Worm (Caenorhabditis elegans) whole organism, mixed stage, embryonic: Measurements from ENCODE around the gene timm-17B.2.

Source experiments
- M03D4.4 ChIP-seq: sonication (generic microtip); optimal IDR thresholded peaks from 2 replicates; lab custom pipeline; 2017; ENCODE audit warnings: mild to moderate bottlenecking, missing genetic modification characterization, missing compliant biosample characterization
- bed-3 ChIP-seq: fragments of 200-800 bp; sonication (Bioruptor generic); optimal IDR thresholded peaks from 3 replicates; lab custom pipeline; 2018; ENCODE audit warnings: mild to moderate bottlenecking, missing genetic modification characterization, moderate library complexity, missing compliant biosample characterization
- blmp-1 ChIP-seq: fragments of 150-350 bp; optimal IDR thresholded peaks from 2 replicates; lab custom pipeline; 2014; ENCODE audit warnings: missing biosample characterization, missing genetic modification characterization
- ceh-39 ChIP-seq: fragments of 150-350 bp; optimal IDR thresholded peaks from 2 replicates; lab custom pipeline; 2014; ENCODE audit warnings: missing biosample characterization, missing genetic modification characterization
- ceh-43 ChIP-seq: fragments of 200-800 bp; sonication (Bioruptor generic); optimal IDR thresholded peaks from 2 replicates; lab custom pipeline; 2018; ENCODE audit warnings: mild to moderate bottlenecking, missing genetic modification characterization, moderate library complexity, missing compliant biosample characterization
- ceh-83 ChIP-seq: fragments of 200-800 bp; sonication (Bioruptor generic); optimal IDR thresholded peaks from 2 replicates; lab custom pipeline; 2018; ENCODE audit warnings: mild to moderate bottlenecking, missing genetic modification characterization, missing compliant biosample characterization
- ces-1 ChIP-seq: fragments of 150-350 bp; optimal IDR thresholded peaks from 2 replicates; lab custom pipeline; 2014; ENCODE audit warnings: missing biosample characterization, missing genetic modification reagents, missing genetic modification characterization
- cnd-1 ChIP-seq: fragments of 200-800 bp; sonication (Bioruptor generic); optimal IDR thresholded peaks from 2 replicates; lab custom pipeline; 2018; ENCODE audit warnings: mild to moderate bottlenecking, missing genetic modification characterization, missing compliant biosample characterization
- drap-1 ChIP-seq: fragments of 200-800 bp; sonication (Bioruptor generic); optimal IDR thresholded peaks from 3 replicates; lab custom pipeline; 2018; ENCODE audit warnings: mild to moderate bottlenecking, missing genetic modification characterization, missing compliant biosample characterization
- elt-1 ChIP-seq: sonication (generic microtip); optimal IDR thresholded peaks from 2 replicates; lab custom pipeline; 2017; ENCODE audit warnings: missing genetic modification characterization, mild to moderate bottlenecking, missing compliant biosample characterization, antibody characterized with exemption, moderate library complexity, borderline replicate concordance; ENCODE audit not compliant: insufficient read depth
- elt-3 ChIP-seq: fragments of 150-350 bp; optimal IDR thresholded peaks from 2 replicates; lab custom pipeline; 2014; ENCODE audit warnings: missing biosample characterization, missing genetic modification characterization
- flh-1 ChIP-seq: fragments of 200-800 bp; sonication (Bioruptor generic); optimal IDR thresholded peaks from 2 replicates; lab custom pipeline; 2018; ENCODE audit warnings: mild to moderate bottlenecking, missing genetic modification characterization, moderate library complexity, missing compliant biosample characterization
- ham-2 ChIP-seq: fragments of 200-800 bp; sonication (Bioruptor generic); optimal IDR thresholded peaks from 2 replicates; lab custom pipeline; 2018; ENCODE audit warnings: mild to moderate bottlenecking, missing genetic modification characterization, missing compliant biosample characterization
- hlh-1 ChIP-seq: fragments of 150-350 bp; optimal IDR thresholded peaks from 2 replicates; lab custom pipeline; 2014; ENCODE audit warnings: missing biosample characterization, missing genetic modification reagents, missing genetic modification characterization
- lin-13 ChIP-seq: fragments of 150-350 bp; optimal IDR thresholded peaks from 2 replicates; lab custom pipeline; 2014; ENCODE audit warnings: missing biosample characterization, missing genetic modification characterization
- lin-32 ChIP-seq: fragments of 200-800 bp; sonication (Bioruptor generic); optimal IDR thresholded peaks from 2 replicates; lab custom pipeline; 2018; ENCODE audit warnings: mild to moderate bottlenecking, missing genetic modification characterization, missing compliant biosample characterization
- lsy-2 ChIP-seq: fragments of 150-350 bp; optimal IDR thresholded peaks from 2 replicates; lab custom pipeline; 2014; ENCODE audit warnings: missing biosample characterization, missing genetic modification characterization
- mab-5 ChIP-seq: fragments of 150-350 bp; optimal IDR thresholded peaks from 2 replicates; lab custom pipeline; 2014; ENCODE audit warnings: missing biosample characterization, missing genetic modification characterization
- mep-1 ChIP-seq: fragments of 150-350 bp; optimal IDR thresholded peaks from 2 replicates; lab custom pipeline; 2017; ENCODE audit warnings: missing biosample characterization, missing genetic modification reagents, missing genetic modification characterization, inconsistent platforms
- mls-2 ChIP-seq: sonication (generic microtip); optimal IDR thresholded peaks from 2 replicates; lab custom pipeline; 2016; ENCODE audit warnings: mild to moderate bottlenecking, missing genetic modification characterization, moderate library complexity, missing compliant biosample characterization
- nhr-12 ChIP-seq: fragments of 150-350 bp; optimal IDR thresholded peaks from 2 replicates; lab custom pipeline; 2014; ENCODE audit warnings: missing biosample characterization, missing genetic modification characterization
- nhr-2 ChIP-seq: fragments of 150-350 bp; optimal IDR thresholded peaks from 2 replicates; lab custom pipeline; 2014; ENCODE audit warnings: missing biosample characterization, missing genetic modification characterization
- nhr-237 ChIP-seq: fragments of 150-350 bp; optimal IDR thresholded peaks from 2 replicates; lab custom pipeline; 2014; ENCODE audit warnings: missing biosample characterization, missing genetic modification characterization
- nhr-28 ChIP-seq: fragments of 150-350 bp; optimal IDR thresholded peaks from 2 replicates; lab custom pipeline; 2014; ENCODE audit warnings: missing biosample characterization, missing genetic modification characterization
- nhr-76 ChIP-seq: sonication (generic microtip); optimal IDR thresholded peaks from 2 replicates; lab custom pipeline; 2017; ENCODE audit warnings: missing biosample characterization, missing genetic modification characterization
- pha-4 ChIP-seq: fragments of 150-350 bp; optimal IDR thresholded peaks from 2 replicates; lab custom pipeline; 2018; ENCODE audit warnings: missing biosample characterization, missing genetic modification reagents, missing genetic modification characterization
- sem-2 ChIP-seq: fragments of 200-800 bp; sonication (Bioruptor generic); optimal IDR thresholded peaks from 2 replicates; lab custom pipeline; 2018; ENCODE audit warnings: mild to moderate bottlenecking, missing genetic modification characterization, missing compliant biosample characterization
- snpc-4 ChIP-seq: fragments of 150-350 bp; optimal IDR thresholded peaks from 2 replicates; lab custom pipeline; 2014; ENCODE audit warnings: missing biosample characterization, missing genetic modification characterization
- sptf-1 ChIP-seq: sonication (generic microtip); optimal IDR thresholded peaks from 2 replicates; lab custom pipeline; 2017; ENCODE audit warnings: mild to moderate bottlenecking, missing genetic modification characterization, moderate library complexity, missing compliant biosample characterization
- tbx-8 ChIP-seq: fragments of 200-800 bp; sonication (Bioruptor generic); optimal IDR thresholded peaks from 2 replicates; lab custom pipeline; 2018; ENCODE audit warnings: mild to moderate bottlenecking, missing genetic modification characterization, moderate library complexity, missing compliant biosample characterization
- unc-120 ChIP-seq: sonication (generic microtip); optimal IDR thresholded peaks from 2 replicates; lab custom pipeline; 2017; ENCODE audit warnings: missing genetic modification characterization, missing compliant biosample characterization; ENCODE audit not compliant: poor library complexity, severe bottlenecking
- unc-39 ChIP-seq: fragments of 150-350 bp; optimal IDR thresholded peaks from 2 replicates; lab custom pipeline; 2014; ENCODE audit warnings: missing biosample characterization, missing genetic modification characterization
- unc-62 ChIP-seq: fragments of 150-350 bp; optimal IDR thresholded peaks from 2 replicates; lab custom pipeline; 2014; ENCODE audit warnings: missing biosample characterization, missing genetic modification reagents, missing genetic modification characterization
- zip-8 ChIP-seq: fragments of 150-350 bp; optimal IDR thresholded peaks from 2 replicates; lab custom pipeline; 2014; ENCODE audit warnings: missing biosample characterization, missing genetic modification characterization
- ztf-11 ChIP-seq: fragments of 150-350 bp; optimal IDR thresholded peaks from 2 replicates; lab custom pipeline; 2014; ENCODE audit warnings: missing biosample characterization, missing genetic modification characterization

The timm-17B.2 gene

ce11 chrIV:8366295-8366694, 30.2 kb upstream of the timm-17B.2 start, which contains the start of gene aagr-1:
TSS of gene aagr-1 (plus strand) at chrIV:8366521.
- TF ChIP-seq drap-1 (GFP tag; lab: Kevin White, UChicago) (no peak), ztf-11 (no peak), mab-5 (tag; lab: Kevin White, UChicago) (no peak), M03D4.4 (tag; lab: Kevin White, UChicago) (no peak), nhr-76 (tag; lab: Kevin White, UChicago) (no peak), unc-62 (GFP tag; lab: Kevin White, UChicago) (no peak)

DNA sequence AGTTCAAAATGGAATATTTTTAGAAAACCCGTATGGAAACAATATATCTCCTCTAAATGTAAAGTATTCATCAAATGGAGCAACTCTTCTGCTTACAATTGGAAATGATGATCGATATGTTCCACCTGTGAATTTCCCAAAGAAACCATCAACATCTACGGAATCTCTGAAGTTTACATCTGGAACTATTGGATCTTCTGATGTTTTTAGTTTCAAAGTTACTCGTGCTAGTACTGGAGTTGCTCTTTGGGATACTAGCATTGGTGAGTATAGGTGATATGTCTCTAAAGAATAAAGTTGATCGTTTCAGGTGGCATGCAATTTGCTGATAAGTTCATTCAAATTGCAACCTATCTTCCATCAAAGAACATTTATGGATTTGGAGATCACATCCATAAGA, 28.6 kb upstream of the timm-17B.2 start:
- TF ChIP-seq flh-1 (GFP tag; lab: Kevin White, UChicago): no peak

DNA sequence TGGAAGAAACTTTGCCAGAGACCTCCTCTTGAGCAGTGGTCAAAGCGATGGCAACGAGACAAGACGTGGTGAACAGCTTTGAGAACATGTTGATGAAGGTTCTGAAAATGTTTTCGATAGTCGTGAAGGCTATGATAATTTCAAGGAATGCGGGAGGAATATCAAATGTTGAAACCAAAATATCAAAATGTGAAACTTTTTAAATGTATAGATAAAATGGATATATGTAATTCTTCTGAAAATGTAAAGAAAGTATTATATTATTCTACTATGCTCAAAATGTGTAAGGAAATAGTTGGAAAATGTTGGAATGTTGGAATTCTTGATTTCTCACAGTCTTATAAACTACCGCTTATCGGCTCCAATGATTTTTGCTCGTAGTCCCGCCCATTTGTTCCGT, 27.3 kb upstream of the timm-17B.2 start, which contains the start of gene D2096.6:
D2096.6 (minus strand) TSS at position 101 of the 400 bp plus-strand sequence.
- TF ChIP-seq lin-13 (no peak), tbx-8 (GFP tag; lab: Kevin White, UChicago) (no peak), unc-62 (GFP tag; lab: Kevin White, UChicago) (no peak)

- TF ChIP-seq snpc-4 (tag; lab: Kevin White, UChicago) (no peak), elt-3 (tag; lab: Kevin White, UChicago) (no peak), mab-5 (tag; lab: Kevin White, UChicago) (no peak), ztf-11 (peak; percentile 4), nhr-28 (tag; lab: Kevin White, UChicago) (peak; percentile 54), cnd-1 (peak; percentile 95), nhr-76 (tag; lab: Kevin White, UChicago) (no peak), sem-2 (GFP tag; lab: Kevin White, UChicago) (peak; percentile 87), lsy-2 (no peak), nhr-237 (tag; lab: Kevin White, UChicago) (peak; percentile 38), bed-3 (peak; percentile 74), ceh-43 (GFP tag; lab: Kevin White, UChicago) (peak; percentile 84), ceh-83 (GFP tag; lab: Kevin White, UChicago) (peak; percentile 94), hlh-1 (tag; lab: Kevin White, UChicago) (peak; percentile 15), nhr-12 (tag; lab: Kevin White, UChicago) (peak; percentile 25), zip-8 (tag; lab: Kevin White, UChicago) (no peak), lin-13 (peak; percentile 10), M03D4.4 (tag; lab: Kevin White, UChicago) (peak; percentile 94), drap-1 (GFP tag; lab: Kevin White, UChicago) (peak; percentile 92), lin-32 (GFP tag; lab: Kevin White, UChicago) (peak; percentile 84), unc-62 (GFP tag; lab: Kevin White, UChicago) (peak; percentile 45), pha-4 (tag; lab: Kevin White, UChicago) (peak; percentile 80), blmp-1 (tag; lab: Kevin White, UChicago) (no peak), unc-120 (tag; lab: Kevin White, UChicago) (peak; percentile 75), ham-2 (peak; percentile 82), mep-1 (tag; lab: Kevin White, UChicago) (peak; percentile 86), elt-1 (no peak), ces-1 (GFP tag; lab: Kevin White, UChicago) (no peak), nhr-2 (tag; lab: Kevin White, UChicago) (no peak), unc-39 (no peak), mls-2 (tag; lab: Kevin White, UChicago) (peak; percentile 93), sptf-1 (tag; lab: Kevin White, UChicago) (peak; percentile 91), ceh-39 (tag; lab: Kevin White, UChicago) (peak; percentile 48), flh-1 (GFP tag; lab: Kevin White, UChicago) (peak; percentile 68), tbx-8 (GFP tag; lab: Kevin White, UChicago) (peak; percentile 80)
These were observed 21.1 kb upstream of the timm-17B.2 start for ce11 chrIV:8375381-8375780.
